Worm (Caenorhabditis elegans) whole organism, L1 larva: Measurements from ENCODE around the gene F25H9.2.

Experiments
- elt-2 ChIP-seq: sonication (generic microtip); optimal IDR thresholded peaks from 2 replicates; lab custom pipeline; 2016; ENCODE audit warnings: missing genetic modification characterization, mild to moderate bottlenecking, inconsistent platforms, missing compliant biosample characterization, missing genetic modification reagents
- elt-3 ChIP-seq, 6 experiments: fragments of 150-350 bp in 1 of 6; sonication (generic microtip); optimal IDR thresholded peaks; 2 replicates each; lab custom pipeline; 2017 to 2018; ENCODE audit warnings: missing biosample characterization in 6 of 6, missing genetic modification characterization in 6 of 6, inconsistent platforms in 1 of 6
- lin-13 ChIP-seq: fragments of 150-350 bp; optimal IDR thresholded peaks from 2 replicates; lab custom pipeline; 2014; ENCODE audit warnings: missing biosample characterization, missing genetic modification reagents, missing genetic modification characterization
- unc-62 ChIP-seq: fragments of 150-350 bp; optimal IDR thresholded peaks from 2 replicates; lab custom pipeline; 2014; ENCODE audit warnings: missing biosample characterization, missing genetic modification reagents, missing genetic modification characterization

- TF ChIP-seq elt-3 (tag; optimal IDR thresholded peaks at IDR 0.05; lab: Kevin White, UChicago) = no peak
- TF ChIP-seq unc-62 = no peak
- no peak for TF ChIP-seq lin-13
- TF ChIP-seq elt-2 (tag; lab: Kevin White, UChicago) = no peak
Observed at ce11 chrV:13414585-13414984, 43.3 kb upstream of the F25H9.2 start, which contains the start of gene cut-2.
